Worm (Caenorhabditis elegans): ENCODE data around the gene T20D4.15.

DNA sequence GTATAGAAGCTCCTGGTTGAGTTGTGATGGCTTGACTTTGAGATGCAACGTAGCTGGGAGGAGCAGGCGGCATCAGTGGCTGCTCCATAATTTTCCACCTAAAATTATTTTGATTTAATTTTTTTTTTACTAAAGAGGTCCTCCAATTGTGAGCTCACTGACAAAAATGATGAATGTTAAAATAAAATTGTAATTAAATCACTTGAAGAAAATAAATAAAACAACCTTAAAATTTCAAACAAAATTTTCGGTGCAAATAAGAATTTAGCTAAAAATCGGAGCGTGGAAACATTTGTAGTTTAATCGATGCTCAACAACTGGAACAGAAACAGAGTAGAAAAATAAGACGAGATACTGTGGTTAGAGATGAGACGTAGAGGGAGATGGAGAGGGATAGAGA is 37.4 kb downstream of the T20D4.15 start, which contains the start of gene scrm-3:
- no peak for TF ChIP-seq flt-1 (GFP tag; IDR thresholded peaks at IDR 0.05)
- TF ChIP-seq ztf-23 (GFP tag; IDR thresholded peaks at IDR 0.05): no peak

All from whole organism, midembryonic.